Fruit fly (Drosophila melanogaster) whole organism, embryonic: ENCODE results near the gene Trm7-32.

Experiments used
- C15 ChIP-seq: fragments of 200-800 bp; sonication (Bioruptor generic); IDR thresholded peaks from 3 replicates; pipeline ENCODE4 v1.3.6; 2022; ENCODE audit warnings: missing biosample characterization, missing genetic modification characterization
- CG10959 ChIP-seq: fragments of 200-800 bp; sonication (Bioruptor generic); IDR thresholded peaks from 2 replicates; pipeline ENCODE4 v1.3.6; 2022; ENCODE audit warnings: missing biosample characterization, missing genetic modification characterization
- CG11093 ChIP-seq: fragments of 200-800 bp; sonication (Bioruptor generic); IDR thresholded peaks from 3 replicates; pipeline ENCODE4 v1.3.6; 2022; ENCODE audit warnings: missing biosample characterization, missing genetic modification characterization
- CG1233 ChIP-seq: fragments of 200-800 bp; sonication (Bioruptor generic); optimal IDR thresholded peaks from 4 replicates; lab custom pipeline; 2018; ENCODE audit warnings: missing biosample characterization, mild to moderate bottlenecking, missing genetic modification characterization
- CG12659 ChIP-seq: fragments of 200-800 bp; sonication (Bioruptor generic); optimal IDR thresholded peaks from 3 replicates; lab custom pipeline; 2017; ENCODE audit warnings: mild to moderate bottlenecking, missing biosample characterization, missing genetic modification reagents, missing genetic modification characterization
- CG12769 ChIP-seq: fragments of 200-800 bp; sonication (Bioruptor generic); optimal IDR thresholded peaks from 2 replicates; lab custom pipeline; 2019; ENCODE audit warnings: missing biosample characterization, mild to moderate bottlenecking, missing genetic modification characterization, moderate library complexity
- CG13296 ChIP-seq: fragments of 200-800 bp; sonication (Bioruptor generic); optimal IDR thresholded peaks from 3 replicates; lab custom pipeline; 2018; ENCODE audit warnings: missing biosample characterization, mild to moderate bottlenecking, missing genetic modification characterization
- CG14860 ChIP-seq: fragments of 200-800 bp; sonication (Bioruptor generic); IDR thresholded peaks from 3 replicates; pipeline ENCODE4 v1.3.6; 2022; ENCODE audit warnings: missing biosample characterization, missing genetic modification characterization; ENCODE audit not compliant: partially characterized antibody
- CG16813 ChIP-seq: fragments of 200-800 bp; sonication (Bioruptor generic); IDR thresholded peaks from 3 replicates; pipeline ENCODE4 v1.3.6; 2022; ENCODE audit warnings: missing biosample characterization, missing genetic modification characterization; ENCODE audit not compliant: partially characterized antibody
- CG17186 ChIP-seq: fragments of 200-800 bp; sonication (Bioruptor generic); optimal IDR thresholded peaks from 3 replicates; lab custom pipeline; 2017; ENCODE audit warnings: missing biosample characterization, missing genetic modification reagents, missing genetic modification characterization
- CG18262 ChIP-seq: fragments of 200-800 bp; optimal IDR thresholded peaks from 3 replicates; lab custom pipeline; 2019; ENCODE audit warnings: missing biosample characterization, mild to moderate bottlenecking, missing genetic modification characterization, moderate library complexity
- CG2889 ChIP-seq: fragments of 200-800 bp; sonication (Bioruptor generic); IDR thresholded peaks from 3 replicates; pipeline ENCODE4 v1.3.6; 2022; ENCODE audit warnings: missing biosample characterization, missing genetic modification characterization
- CG4328 ChIP-seq: fragments of 200-800 bp; sonication (Bioruptor generic); optimal IDR thresholded peaks from 3 replicates; lab custom pipeline; 2017; ENCODE audit warnings: missing biosample characterization, missing genetic modification reagents, missing genetic modification characterization
- CG4404 ChIP-seq: fragments of 200-800 bp; sonication (Bioruptor generic); IDR thresholded peaks from 2 replicates; pipeline ENCODE4 v1.3.6; 2022; ENCODE audit warnings: missing biosample characterization, missing genetic modification characterization
- CG5953 ChIP-seq: fragments of 200-800 bp; sonication (Bioruptor generic); IDR thresholded peaks from 2 replicates; pipeline ENCODE4 v1.3.6; 2022; ENCODE audit warnings: missing biosample characterization, missing genetic modification characterization
- CG7786 ChIP-seq: fragments of 200-800 bp; sonication (Bioruptor generic); optimal IDR thresholded peaks from 2 replicates; lab custom pipeline; 2016; ENCODE audit warnings: missing biosample characterization, missing genetic modification characterization
- CG7928 ChIP-seq: fragments of 200-800 bp; sonication (Bioruptor generic); optimal IDR thresholded peaks from 2 replicates; lab custom pipeline; 2017; ENCODE audit warnings: missing biosample characterization, mild to moderate bottlenecking, missing genetic modification characterization
- CG8388 ChIP-seq: fragments of 200-800 bp; sonication (Bioruptor generic); optimal IDR thresholded peaks from 2 replicates; lab custom pipeline; 2019; ENCODE audit warnings: missing biosample characterization, mild to moderate bottlenecking, missing genetic modification characterization, moderate library complexity
- CG9215 ChIP-seq: fragments of 200-800 bp; sonication (Bioruptor generic); IDR thresholded peaks from 2 replicates; pipeline ENCODE4 v1.3.6; 2022; ENCODE audit warnings: missing biosample characterization, missing genetic modification characterization
- CG9437 ChIP-seq: fragments of 200-800 bp; sonication (Bioruptor generic); optimal IDR thresholded peaks from 2 replicates; lab custom pipeline; 2018; ENCODE audit warnings: missing biosample characterization, mild to moderate bottlenecking, missing genetic modification characterization
- Chrac-16 ChIP-seq: fragments of 200-800 bp; sonication (Bioruptor generic); optimal IDR thresholded peaks from 3 replicates; lab custom pipeline; 2016; ENCODE audit warnings: missing biosample characterization, missing genetic modification characterization
- D ChIP-seq, 2 experiments: fragments of 200-800 bp in 1 of 2; fragments of >200 bp in 1 of 2; sonication (Bioruptor generic) in 1 of 2; optimal IDR thresholded peaks; 2 replicates in 1 of 2; 3 replicates in 1 of 2; lab custom pipeline; 2017; ENCODE audit warnings: mild to moderate bottlenecking in 1 of 2, missing biosample characterization in 1 of 2, missing genetic modification characterization in 1 of 2, missing genetic modification reagents in 1 of 2
- D19A ChIP-seq: fragments of 200-800 bp; optimal IDR thresholded peaks from 3 replicates; lab custom pipeline; 2019; ENCODE audit warnings: missing biosample characterization, mild to moderate bottlenecking, missing genetic modification characterization, moderate library complexity
- Ets97D ChIP-seq: fragments of 200-800 bp; sonication (Bioruptor generic); optimal IDR thresholded peaks from 3 replicates; lab custom pipeline; 2016; ENCODE audit warnings: missing biosample characterization, missing genetic modification characterization
- HmgD ChIP-seq: fragments of 200-800 bp; sonication (Bioruptor generic); optimal IDR thresholded peaks from 3 replicates; lab custom pipeline; 2016; ENCODE audit warnings: missing biosample characterization, missing genetic modification characterization
- Lim3 ChIP-seq: fragments of 200-800 bp; sonication (Bioruptor generic); IDR thresholded peaks from 2 replicates; pipeline ENCODE4 v1.3.6; 2022; ENCODE audit warnings: missing biosample characterization, missing genetic modification characterization
- MTF-1 ChIP-seq: fragments of 200-800 bp; sonication (Bioruptor generic); optimal IDR thresholded peaks from 2 replicates; lab custom pipeline; 2018; ENCODE audit warnings: missing biosample characterization, mild to moderate bottlenecking, missing genetic modification characterization, borderline replicate concordance
- Mad ChIP-seq: fragments of 200-800 bp; sonication (Bioruptor generic); optimal IDR thresholded peaks from 2 replicates; lab custom pipeline; 2016; ENCODE audit warnings: missing biosample characterization, missing genetic modification characterization
- Mes4 ChIP-seq: fragments of 200-800 bp; sonication (Bioruptor generic); optimal IDR thresholded peaks from 2 replicates; lab custom pipeline; 2016; ENCODE audit warnings: missing biosample characterization, missing genetic modification characterization
- Ravus ChIP-seq: fragments of 200-800 bp; sonication (Bioruptor generic); IDR thresholded peaks from 2 replicates; pipeline ENCODE4 v1.3.6; 2022; ENCODE audit warnings: missing biosample characterization, missing genetic modification characterization
- Rfx ChIP-seq: fragments of 200-800 bp; sonication (Bioruptor generic); IDR thresholded peaks from 2 replicates; pipeline ENCODE4 v1.3.6; 2022; ENCODE audit warnings: missing biosample characterization, missing genetic modification characterization
- Rx ChIP-seq: fragments of 200-800 bp; sonication (Bioruptor generic); IDR thresholded peaks from 2 replicates; pipeline ENCODE4 v1.3.6; 2022; ENCODE audit warnings: missing biosample characterization, missing genetic modification characterization
- Sin3A ChIP-seq: fragments of >200 bp; optimal IDR thresholded peaks from 2 replicates; lab custom pipeline; 2018
- Sry-β ChIP-seq: fragments of 200-800 bp; sonication (Bioruptor generic); optimal IDR thresholded peaks from 2 replicates; lab custom pipeline; 2018; ENCODE audit warnings: missing biosample characterization, mild to moderate bottlenecking, missing genetic modification characterization, moderate library complexity
- Xrp1 ChIP-seq: fragments of 200-800 bp; sonication (Bioruptor generic); IDR thresholded peaks from 2 replicates; pipeline ENCODE4 v1.3.6; 2022; ENCODE audit warnings: missing biosample characterization, missing genetic modification characterization
- ap ChIP-seq: fragments of 200-800 bp; sonication (Bioruptor generic); IDR thresholded peaks from 2 replicates; pipeline ENCODE4 v1.3.6; 2022; ENCODE audit warnings: missing biosample characterization, missing genetic modification characterization
- bbx ChIP-seq: fragments of 200-800 bp; sonication (Bioruptor generic); IDR thresholded peaks from 2 replicates; pipeline ENCODE4 v1.3.6; 2022; ENCODE audit warnings: missing biosample characterization, missing genetic modification characterization; ENCODE audit not compliant: partially characterized antibody
- btn ChIP-seq: fragments of 200-800 bp; sonication (Bioruptor generic); optimal IDR thresholded peaks from 2 replicates; lab custom pipeline; 2016; ENCODE audit warnings: missing biosample characterization, missing genetic modification characterization
- exex ChIP-seq: fragments of 200-800 bp; sonication (Bioruptor generic); optimal IDR thresholded peaks from 4 replicates; lab custom pipeline; 2018; ENCODE audit warnings: missing biosample characterization, mild to moderate bottlenecking, missing genetic modification characterization, moderate library complexity
- ftz-f1 ChIP-seq: fragments of 200-800 bp; sonication (Bioruptor generic); optimal IDR thresholded peaks from 2 replicates; lab custom pipeline; 2016; ENCODE audit warnings: missing biosample characterization, missing genetic modification characterization
- gfzf ChIP-seq: fragments of 200-800 bp; sonication (Bioruptor generic); optimal IDR thresholded peaks from 2 replicates; lab custom pipeline; 2016; ENCODE audit warnings: missing biosample characterization, mild to moderate bottlenecking, missing genetic modification characterization, moderate library complexity
- hbn ChIP-seq: fragments of 200-800 bp; sonication (Bioruptor generic); IDR thresholded peaks from 2 replicates; pipeline ENCODE4 v1.3.6; 2022; ENCODE audit warnings: missing biosample characterization, missing genetic modification characterization; ENCODE audit not compliant: partially characterized antibody
- lola ChIP-seq, 3 experiments: fragments of >200 bp in 2 of 3; fragments of 200-800 bp in 1 of 3; sonication (Bioruptor generic) in 1 of 3; optimal IDR thresholded peaks; 2 replicates each; lab custom pipeline; 2017 to 2019; ENCODE audit warnings: missing biosample characterization in 3 of 3, missing genetic modification characterization in 3 of 3, mild to moderate bottlenecking in 1 of 3, moderate library complexity in 1 of 3
- repo ChIP-seq: fragments of 200-800 bp; sonication (Bioruptor generic); optimal IDR thresholded peaks from 2 replicates; lab custom pipeline; 2016; ENCODE audit warnings: missing biosample characterization, missing genetic modification characterization
- sob ChIP-seq: fragments of 200-800 bp; sonication (Bioruptor generic); IDR thresholded peaks from 2 replicates; pipeline ENCODE4 v1.3.6; 2022; ENCODE audit warnings: missing biosample characterization, missing genetic modification characterization
- tin ChIP-seq: fragments of 200-800 bp; sonication (Bioruptor generic); optimal IDR thresholded peaks from 3 replicates; lab custom pipeline; 2016; ENCODE audit warnings: missing biosample characterization, missing genetic modification characterization
- trem ChIP-seq: fragments of 200-800 bp; optimal IDR thresholded peaks from 3 replicates; lab custom pipeline; 2019; ENCODE audit warnings: missing biosample characterization, mild to moderate bottlenecking, missing genetic modification characterization, moderate library complexity
- trh ChIP-seq: fragments of 200-800 bp; sonication (Bioruptor generic); optimal IDR thresholded peaks from 2 replicates; lab custom pipeline; 2016; ENCODE audit warnings: missing biosample characterization, missing genetic modification characterization
- vfl ChIP-seq: fragments of 200-800 bp; sonication (Bioruptor generic); optimal IDR thresholded peaks from 2 replicates; lab custom pipeline; 2016; ENCODE audit warnings: missing biosample characterization, missing genetic modification characterization
- yki ChIP-seq: fragments of >200 bp; optimal IDR thresholded peaks from 3 replicates; lab custom pipeline; 2018

Gene Trm7-32

DNA sequence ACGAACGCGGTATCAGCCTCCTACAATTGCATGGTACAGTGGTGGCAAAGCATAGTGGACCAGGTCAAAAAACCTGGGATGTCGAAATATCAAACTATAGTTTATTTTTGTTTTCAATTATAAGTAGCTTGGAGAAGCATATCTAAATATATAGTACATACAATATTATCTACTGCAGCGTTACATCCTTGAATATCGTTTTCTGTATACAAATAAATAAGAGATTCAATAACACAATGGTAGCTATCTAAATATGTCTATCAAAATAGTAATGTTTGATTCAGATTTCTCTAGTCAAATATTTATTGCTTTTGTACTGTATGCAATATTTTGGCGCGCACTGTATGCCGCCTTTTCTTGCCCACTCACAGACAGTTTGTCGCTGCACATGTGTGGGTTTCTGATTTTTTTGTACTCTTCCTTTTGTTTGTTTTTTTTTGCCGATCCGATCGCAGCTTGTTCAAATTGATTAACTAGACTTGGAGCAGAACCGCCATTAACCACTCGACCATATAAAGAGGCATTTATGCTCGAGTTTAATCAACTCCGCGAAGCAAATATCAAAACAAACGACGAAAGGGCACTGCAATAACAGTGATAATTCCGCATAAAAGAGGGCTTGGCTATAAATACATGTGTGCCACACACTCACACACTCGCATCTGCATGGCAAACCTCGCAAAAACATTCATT is 40.3 kb downstream of the Trm7-32 start (continued):
- TF ChIP-seq D (optimal IDR thresholded peaks at IDR 0.05; lab: Kevin White, UChicago): no peak
- peak; percentile 95 for TF ChIP-seq D (GFP tag; optimal IDR thresholded peaks at IDR 0.05; lab: Kevin White, UChicago)
- TF ChIP-seq bbx (GFP tag; lab: Robert Waterston, UW): no peak
- TF ChIP-seq CG8388 (GFP tag; lab: Kevin White, UChicago): peak; percentile 99
- TF ChIP-seq CG10959 (GFP tag; lab: Robert Waterston, UW): peak; percentile 77
- peak; percentile 91 for TF ChIP-seq sob (GFP tag; lab: Robert Waterston, UW)
- peak; percentile 94 for TF ChIP-seq tin (GFP tag; lab: Kevin White, UChicago)
- TF ChIP-seq CG9215 (GFP tag; lab: Robert Waterston, UW): peak; percentile 85
- peak; percentile 72 for TF ChIP-seq CG2889
- TF ChIP-seq Sry-β (GFP tag; lab: Kevin White, UChicago): peak; percentile 53
- TF ChIP-seq MTF-1 (GFP tag; lab: Kevin White, UChicago): peak; percentile 71
- TF ChIP-seq CG9437 (GFP tag; lab: Kevin White, UChicago): peak; percentile 94
- TF ChIP-seq CG7928 (GFP tag; lab: Kevin White, UChicago): peak; percentile 70
- TF ChIP-seq Mad (GFP tag; lab: Kevin White, UChicago): peak; percentile 87
- peak; percentile 93 for TF ChIP-seq D19A (tag; lab: Kevin White, UChicago)
- peak; percentile 98 for TF ChIP-seq CG18262 (tag; lab: Kevin White, UChicago)
- TF ChIP-seq Xrp1 (GFP tag; lab: Robert Waterston, UW): peak; percentile 97
- TF ChIP-seq CG7786 (GFP tag; lab: Kevin White, UChicago): peak; percentile 88
- TF ChIP-seq CG4404 (GFP tag; lab: Robert Waterston, UW): peak; percentile 78
- no peak for TF ChIP-seq CG14860 (GFP tag; lab: Robert Waterston, UW)
- TF ChIP-seq CG16813 (GFP tag; lab: Robert Waterston, UW): no peak
- peak; percentile 9 for TF ChIP-seq HmgD
- TF ChIP-seq ap (GFP tag; lab: Robert Waterston, UW): peak; percentile 86
- peak; percentile 88 for TF ChIP-seq CG11093 (GFP tag; lab: Robert Waterston, UW)
- peak in 1 of 3 experiments; percentile 97 for TF ChIP-seq lola (GFP tag; optimal IDR thresholded peaks at IDR 0.05; lab: Kevin White, UChicago)
- no peak for TF ChIP-seq Sin3A
- TF ChIP-seq gfzf (GFP tag; lab: Kevin White, UChicago): no peak
- TF ChIP-seq Rx (GFP tag; lab: Robert Waterston, UW): peak; percentile 91
- peak; percentile 68 for TF ChIP-seq repo (GFP tag; lab: Kevin White, UChicago)
- peak; percentile 73; the same call in 2 of the 3 replicates for TF ChIP-seq C15
- peak; percentile 97 for TF ChIP-seq CG12659
- TF ChIP-seq trh (GFP tag; lab: Kevin White, UChicago): peak; percentile 85
- TF ChIP-seq hbn (GFP tag; lab: Robert Waterston, UW): no peak
- TF ChIP-seq btn (GFP tag; lab: Kevin White, UChicago): peak; percentile 71
- TF ChIP-seq Ets97D: peak; percentile 69
- peak; percentile 73 for TF ChIP-seq Ravus (GFP tag; lab: Robert Waterston, UW)
- peak; percentile 94 for TF ChIP-seq CG13296 (GFP tag; lab: Kevin White, UChicago)
- peak; percentile 89 for TF ChIP-seq Mes4 (GFP tag; lab: Kevin White, UChicago)
- peak; percentile 94 for TF ChIP-seq Chrac-16
- peak; percentile 33 for TF ChIP-seq ftz-f1
- TF ChIP-seq vfl: peak; percentile 90
- TF ChIP-seq CG5953: peak; percentile 92
- TF ChIP-seq yki (lab: Kevin White, UChicago): no peak
- peak; percentile 53 for TF ChIP-seq exex
- peak; percentile 93 for TF ChIP-seq trem (tag; lab: Kevin White, UChicago)
- peak; percentile 92 for TF ChIP-seq Rfx (GFP tag; lab: Robert Waterston, UW)
- peak; percentile 90 for TF ChIP-seq CG12769
- peak; percentile 91 for TF ChIP-seq CG4328 (GFP tag; lab: Kevin White, UChicago)
- peak; percentile 94 for TF ChIP-seq CG1233 (GFP tag; lab: Kevin White, UChicago)
- peak; percentile 81 for TF ChIP-seq CG17186
- TF ChIP-seq Lim3 (GFP tag; lab: Robert Waterston, UW): peak; percentile 80
